Fruit fly (Drosophila melanogaster): Measurements from ENCODE around the gene CG14137.
A peak's percentile ranks its signal among the peaks of the same experiment; 100 is the strongest.

DNA sequence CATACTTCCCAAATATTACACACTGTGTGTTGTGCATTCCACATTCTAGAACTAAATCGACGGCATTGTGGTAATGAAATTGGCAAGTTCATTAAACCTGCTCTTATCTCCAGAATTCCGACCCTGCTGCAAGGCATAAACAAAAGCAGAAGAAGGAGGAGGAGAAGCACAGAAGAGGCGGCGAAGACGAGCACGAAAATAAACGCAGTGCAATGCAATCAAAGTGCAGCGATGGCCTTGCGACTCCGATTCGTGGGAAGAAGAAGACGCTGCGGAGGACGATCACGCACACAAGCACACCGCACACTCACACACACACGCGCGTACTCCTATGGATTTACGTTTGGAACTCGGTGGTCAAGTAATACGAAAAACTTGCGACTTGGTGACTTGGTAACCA, 39.0 kb downstream of the CG14137 start:
- peak; percentile 89 for TF ChIP-seq psq (GFP tag; optimal IDR thresholded peaks at IDR 0.05)
- TF ChIP-seq Abd-B (GFP tag; optimal IDR thresholded peaks at IDR 0.05) = no peak
- TF ChIP-seq N (GFP tag; optimal IDR thresholded peaks at IDR 0.05) = no peak
- TF ChIP-seq CrebA (GFP tag; optimal IDR thresholded peaks at IDR 0.05; ENCODE audit: borderline replicate concordance) = no peak
- TF ChIP-seq Hr83 (GFP tag; optimal IDR thresholded peaks at IDR 0.05; ENCODE audit: poor library complexity, severe bottlenecking) = no peak
- TF ChIP-seq fru (GFP tag; optimal IDR thresholded peaks at IDR 0.05) = no peak
- TF ChIP-seq h (GFP tag; optimal IDR thresholded peaks at IDR 0.05) = no peak
- no peak for TF ChIP-seq dsf (GFP tag; optimal IDR thresholded peaks at IDR 0.05; ENCODE audit: borderline replicate concordance)
- TF ChIP-seq br (GFP tag; optimal IDR thresholded peaks at IDR 0.05) = no peak
- TF ChIP-seq Hnf4 (GFP tag; optimal IDR thresholded peaks at IDR 0.05) = no peak
- no peak for TF ChIP-seq usp (GFP tag; optimal IDR thresholded peaks at IDR 0.05)
- TF ChIP-seq CG32264 (GFP tag; optimal IDR thresholded peaks at IDR 0.05) = no peak
- TF ChIP-seq pan (optimal IDR thresholded peaks at IDR 0.05) = no peak
